Fruit fly (Drosophila melanogaster) whole organism, adult: Measurements from ENCODE around the gene CG17110.

Source experiments
- CG11617 ChIP-seq: fragments of 200-800 bp; sonication (Bioruptor generic); optimal IDR thresholded peaks from 2 replicates; lab custom pipeline; 2017; ENCODE audit warnings: mild to moderate bottlenecking, missing biosample characterization, missing genetic modification reagents, missing genetic modification characterization
- CG12768 ChIP-seq: fragments of 200-800 bp; sonication (Bioruptor generic); optimal IDR thresholded peaks from 2 replicates; lab custom pipeline; 2017; ENCODE audit warnings: missing biosample characterization, missing genetic modification characterization, mild to moderate bottlenecking, moderate library complexity, missing genetic modification reagents
- CG14711 ChIP-seq: fragments of 200-800 bp; sonication (Bioruptor generic); optimal IDR thresholded peaks from 2 replicates; lab custom pipeline; 2018; ENCODE audit warnings: missing biosample characterization, mild to moderate bottlenecking, missing genetic modification characterization, moderate library complexity
- CG1620 ChIP-seq: fragments of 200-800 bp; sonication (Bioruptor generic); optimal IDR thresholded peaks from 2 replicates; lab custom pipeline; 2016; ENCODE audit warnings: missing biosample characterization, missing genetic modification characterization
- CG33017 ChIP-seq: fragments of 200-800 bp; sonication (Bioruptor generic); optimal IDR thresholded peaks from 2 replicates; lab custom pipeline; 2018; ENCODE audit warnings: missing biosample characterization, mild to moderate bottlenecking, missing genetic modification characterization, moderate library complexity
- CG5204 ChIP-seq: fragments of 200-800 bp; sonication (Bioruptor generic); optimal IDR thresholded peaks from 2 replicates; lab custom pipeline; 2016; ENCODE audit warnings: missing biosample characterization, missing genetic modification characterization
- CG7045 ChIP-seq: fragments of 200-800 bp; sonication (Bioruptor generic); optimal IDR thresholded peaks from 2 replicates; lab custom pipeline; 2017; ENCODE audit warnings: missing biosample characterization, mild to moderate bottlenecking, missing genetic modification characterization
- CG7101 ChIP-seq: fragments of 200-800 bp; sonication (Bioruptor generic); optimal IDR thresholded peaks from 2 replicates; lab custom pipeline; 2018; ENCODE audit warnings: missing biosample characterization, mild to moderate bottlenecking, missing genetic modification characterization, moderate library complexity
- Clk ChIP-seq: fragments of 200-800 bp; sonication (Bioruptor generic); optimal IDR thresholded peaks from 2 replicates; lab custom pipeline; 2017; ENCODE audit warnings: missing biosample characterization, missing genetic modification characterization
- Crg-1 ChIP-seq: fragments of 200-800 bp; sonication (Bioruptor generic); optimal IDR thresholded peaks from 2 replicates; lab custom pipeline; 2016; ENCODE audit warnings: missing biosample characterization, missing genetic modification characterization
- Hr96 ChIP-seq: fragments of 200-800 bp; sonication (Bioruptor generic); optimal IDR thresholded peaks from 2 replicates; lab custom pipeline; 2016; ENCODE audit warnings: missing biosample characterization, missing genetic modification characterization
- Mnt ChIP-seq: fragments of 200-800 bp; sonication (Bioruptor generic); optimal IDR thresholded peaks from 2 replicates; lab custom pipeline; 2016; ENCODE audit warnings: missing biosample characterization, mild to moderate bottlenecking, missing genetic modification characterization
- bab1 ChIP-seq: fragments of 200-800 bp; sonication (Bioruptor generic); optimal IDR thresholded peaks from 3 replicates; lab custom pipeline; 2019; ENCODE audit warnings: missing biosample characterization, mild to moderate bottlenecking, missing genetic modification characterization, moderate library complexity
- cic ChIP-seq: fragments of 200-800 bp; sonication (Bioruptor generic); optimal IDR thresholded peaks from 2 replicates; lab custom pipeline; 2017; ENCODE audit warnings: missing biosample characterization, mild to moderate bottlenecking, missing genetic modification characterization, moderate library complexity
- cnc ChIP-seq, 2 experiments: fragments of >200 bp; optimal IDR thresholded peaks; 2 replicates each; lab custom pipeline; 2017
- kay ChIP-seq: fragments of 200-800 bp; sonication (Bioruptor generic); peaks from one replicate; lab custom pipeline; 2016; ENCODE audit warnings: missing biosample characterization, missing genetic modification characterization, borderline replicate concordance
- ovo ChIP-seq: fragments of 200-800 bp; sonication (Bioruptor generic); optimal IDR thresholded peaks from 2 replicates; lab custom pipeline; 2016; ENCODE audit warnings: missing biosample characterization, missing genetic modification characterization
- pad ChIP-seq: fragments of 200-800 bp; sonication (Bioruptor generic); optimal IDR thresholded peaks from 3 replicates; lab custom pipeline; 2017; ENCODE audit warnings: missing biosample characterization, missing genetic modification characterization, mild to moderate bottlenecking, moderate library complexity, missing genetic modification reagents
- tj ChIP-seq: fragments of 200-800 bp; sonication (Bioruptor generic); optimal IDR thresholded peaks from 3 replicates; lab custom pipeline; 2017; ENCODE audit warnings: missing biosample characterization, mild to moderate bottlenecking, missing genetic modification characterization, moderate library complexity
- toe ChIP-seq: fragments of 200-800 bp; sonication (Bioruptor generic); optimal IDR thresholded peaks from 2 replicates; lab custom pipeline; 2016; ENCODE audit warnings: missing biosample characterization, missing genetic modification characterization

CG17110 gene

dm6 chr3R:23110724-23111123 lies 19.2 kb downstream of the CG17110 start:
- TF ChIP-seq CG33017 (tag; lab: Kevin White, UChicago) (no peak), toe (GFP tag; lab: Kevin White, UChicago) (no peak), cnc (optimal IDR thresholded peaks at IDR 0.05; lab: Kevin White, UChicago) (no peak), Clk (GFP tag; lab: Kevin White, UChicago) (no peak), CG7045 (no peak), CG7101 (no peak), CG14711 (no peak), pad (GFP tag; lab: Kevin White, UChicago) (no peak), ovo (GFP tag; lab: Kevin White, UChicago) (no peak), bab1 (GFP tag; lab: Kevin White, UChicago) (no peak), kay (GFP tag; lab: Kevin White, UChicago) (no peak), tj (GFP tag; lab: Kevin White, UChicago) (no peak), CG1620 (GFP tag; lab: Kevin White, UChicago) (no peak), Crg-1 (GFP tag; lab: Kevin White, UChicago) (no peak), Mnt (GFP tag; lab: Kevin White, UChicago) (no peak)

dm6 chr3R:23112680-23113362 lies 21.3 kb downstream of the CG17110 start, which contains the start of gene Cow:
Gene Cow (minus strand): TSS chr3R:23112730.
- TF ChIP-seq cnc (optimal IDR thresholded peaks at IDR 0.05; lab: Kevin White, UChicago) (no peak), pad (GFP tag; lab: Kevin White, UChicago) (no peak), CG11617 (GFP tag; lab: Kevin White, UChicago) (peak; percentile 62), CG7101 (peak; percentile 67), Hr96 (GFP tag; lab: Kevin White, UChicago) (peak; percentile 53), CG14711 (peak; percentile 79), CG7045 (peak; percentile 75), Mnt (GFP tag; lab: Kevin White, UChicago) (no peak), Clk (GFP tag; lab: Kevin White, UChicago) (peak; percentile 62), CG5204 (GFP tag; lab: Kevin White, UChicago) (peak; percentile 67), toe (GFP tag; lab: Kevin White, UChicago) (peak; percentile 65), tj (GFP tag; lab: Kevin White, UChicago) (peak; percentile 17), CG1620 (GFP tag; lab: Kevin White, UChicago) (no peak), CG33017 (tag; lab: Kevin White, UChicago) (peak; percentile 82), CG12768 (GFP tag; lab: Kevin White, UChicago) (peak; percentile 83)

- no peak for TF ChIP-seq cnc (optimal IDR thresholded peaks at IDR 0.05; lab: Kevin White, UChicago)
- TF ChIP-seq toe (GFP tag; lab: Kevin White, UChicago), result peak; percentile 72
- no peak for TF ChIP-seq cic
- TF ChIP-seq CG7045, result no peak
- TF ChIP-seq Clk (GFP tag; lab: Kevin White, UChicago), result peak; percentile 9
- peak; percentile 52 for TF ChIP-seq Mnt (GFP tag; lab: Kevin White, UChicago)
- TF ChIP-seq Hr96 (GFP tag; lab: Kevin White, UChicago), result peak; percentile 62
- TF ChIP-seq CG12768 (GFP tag; lab: Kevin White, UChicago), result peak; percentile 46
- no peak for TF ChIP-seq CG14711
- peak; percentile 48 for TF ChIP-seq Crg-1 (GFP tag; lab: Kevin White, UChicago)
- peak; percentile 34 for TF ChIP-seq ovo (GFP tag; lab: Kevin White, UChicago)
- TF ChIP-seq CG7101, result no peak
- no peak for TF ChIP-seq kay (GFP tag; lab: Kevin White, UChicago)
- no peak for TF ChIP-seq CG5204 (GFP tag; lab: Kevin White, UChicago)
- TF ChIP-seq tj (GFP tag; lab: Kevin White, UChicago), result no peak
- no peak for TF ChIP-seq bab1 (GFP tag; lab: Kevin White, UChicago)
- peak; percentile 11 for TF ChIP-seq CG33017 (tag; lab: Kevin White, UChicago)
- peak; percentile 42 for TF ChIP-seq pad (GFP tag; lab: Kevin White, UChicago)
- TF ChIP-seq CG11617 (GFP tag; lab: Kevin White, UChicago), result no peak
- TF ChIP-seq CG1620 (GFP tag; lab: Kevin White, UChicago), result peak; percentile 39
These were observed 26.4 kb downstream of the CG17110 start, which contains the start of the genes Rassf and CenB1A for dm6 chr3R:23117683-23118470. Gene Rassf (minus strand): TSS chr3R:23117931. Gene CenB1A (plus strand): TSS chr3R:23118400.

dm6 chr3R:23119873-23120272 lies 28.3 kb downstream of the CG17110 start:
- no peak for TF ChIP-seq Hr96 (GFP tag; lab: Kevin White, UChicago)
- no peak for TF ChIP-seq CG11617 (GFP tag; lab: Kevin White, UChicago)
- no peak for TF ChIP-seq CG14711
- no peak for TF ChIP-seq bab1 (GFP tag; lab: Kevin White, UChicago)
- TF ChIP-seq cic, result no peak
- TF ChIP-seq Clk (GFP tag; lab: Kevin White, UChicago), result no peak
- no peak for TF ChIP-seq CG1620 (GFP tag; lab: Kevin White, UChicago)

dm6 chr3R:23120933-23121332 lies 29.4 kb downstream of the CG17110 start:
- TF ChIP-seq cic (peak; percentile 87), Crg-1 (GFP tag; lab: Kevin White, UChicago) (no peak), CG14711 (no peak), Clk (GFP tag; lab: Kevin White, UChicago) (no peak), bab1 (GFP tag; lab: Kevin White, UChicago) (peak; percentile 26), ovo (GFP tag; lab: Kevin White, UChicago) (no peak), CG11617 (GFP tag; lab: Kevin White, UChicago) (no peak), CG7045 (no peak), cnc (optimal IDR thresholded peaks at IDR 0.05; lab: Kevin White, UChicago) (no peak), Hr96 (GFP tag; lab: Kevin White, UChicago) (no peak), CG5204 (GFP tag; lab: Kevin White, UChicago) (no peak), kay (GFP tag; lab: Kevin White, UChicago) (no peak), toe (GFP tag; lab: Kevin White, UChicago) (no peak), CG33017 (tag; lab: Kevin White, UChicago) (no peak), tj (GFP tag; lab: Kevin White, UChicago) (no peak), CG12768 (GFP tag; lab: Kevin White, UChicago) (no peak), pad (GFP tag; lab: Kevin White, UChicago) (no peak), Mnt (GFP tag; lab: Kevin White, UChicago) (peak; percentile 7), CG1620 (GFP tag; lab: Kevin White, UChicago) (no peak), CG7101 (peak; percentile 4)
